Fruit fly (Drosophila melanogaster) whole organism, embryonic: Measurements from ENCODE around the gene ImpE3.
A peak's percentile ranks its signal among the peaks of the same experiment; 100 is the strongest.

Source experiments
- B-H1 ChIP-seq: fragments of 200-800 bp; sonication (Bioruptor generic); IDR thresholded peaks from 3 replicates; pipeline ENCODE4 v1.3.6; 2022; ENCODE audit warnings: missing biosample characterization, missing genetic modification characterization
- B-H2 ChIP-seq: fragments of 200-800 bp; sonication (Bioruptor generic); optimal IDR thresholded peaks from 2 replicates; lab custom pipeline; 2018; ENCODE audit warnings: missing biosample characterization, mild to moderate bottlenecking, missing genetic modification characterization
- C15 ChIP-seq: fragments of 200-800 bp; sonication (Bioruptor generic); IDR thresholded peaks from 3 replicates; pipeline ENCODE4 v1.3.6; 2022; ENCODE audit warnings: missing biosample characterization, missing genetic modification characterization
- CG11456 ChIP-seq: fragments of 200-800 bp; sonication (Bioruptor generic); IDR thresholded peaks from 3 replicates; pipeline ENCODE4 v1.3.6; 2022; ENCODE audit warnings: missing biosample characterization, missing genetic modification characterization
- CG12942 ChIP-seq: fragments of 200-800 bp; sonication (Bioruptor generic); optimal IDR thresholded peaks from 3 replicates; lab custom pipeline; 2016; ENCODE audit warnings: missing biosample characterization, missing genetic modification characterization
- CG14014 ChIP-seq: fragments of 200-800 bp; sonication (Bioruptor generic); IDR thresholded peaks from 2 replicates; pipeline ENCODE4 v1.3.6; 2022; ENCODE audit warnings: missing biosample characterization, missing genetic modification characterization
- CG15011 ChIP-seq: fragments of 200-800 bp; sonication (Bioruptor generic); optimal IDR thresholded peaks from 3 replicates; lab custom pipeline; 2018; ENCODE audit warnings: missing biosample characterization, mild to moderate bottlenecking, missing genetic modification characterization
- CG15696 ChIP-seq: fragments of 200-800 bp; sonication (Bioruptor generic); optimal IDR thresholded peaks from 2 replicates; lab custom pipeline; 2019; ENCODE audit warnings: missing biosample characterization, mild to moderate bottlenecking, missing genetic modification characterization, moderate library complexity
- CG18476 ChIP-seq: fragments of 200-800 bp; sonication (Bioruptor generic); optimal IDR thresholded peaks from 2 replicates; lab custom pipeline; 2016; ENCODE audit warnings: missing biosample characterization, mild to moderate bottlenecking, missing genetic modification characterization
- CG2129 ChIP-seq: fragments of 200-800 bp; sonication (Bioruptor generic); IDR thresholded peaks from 2 replicates; pipeline ENCODE4 v1.3.6; 2022; ENCODE audit warnings: missing biosample characterization, missing genetic modification characterization; ENCODE audit not compliant: partially characterized antibody
- CG2875 ChIP-seq: fragments of 200-800 bp; sonication (Bioruptor generic); optimal IDR thresholded peaks from 2 replicates; lab custom pipeline; 2017; ENCODE audit warnings: missing biosample characterization, mild to moderate bottlenecking, missing genetic modification characterization, missing genetic modification reagents
- CG3163 ChIP-seq: fragments of 200-800 bp; sonication (Bioruptor generic); optimal IDR thresholded peaks from 3 replicates; lab custom pipeline; 2016; ENCODE audit warnings: missing biosample characterization, missing genetic modification characterization
- CG32532 ChIP-seq: fragments of 200-800 bp; sonication (Bioruptor generic); IDR thresholded peaks from 2 replicates; pipeline ENCODE4 v1.3.6; 2022; ENCODE audit warnings: missing biosample characterization, missing genetic modification characterization
- CG34422 ChIP-seq: fragments of 200-800 bp; sonication (Bioruptor generic); IDR thresholded peaks from 3 replicates; pipeline ENCODE4 v1.3.6; 2022; ENCODE audit warnings: missing biosample characterization, missing genetic modification characterization
- CG4404 ChIP-seq: fragments of 200-800 bp; sonication (Bioruptor generic); IDR thresholded peaks from 2 replicates; pipeline ENCODE4 v1.3.6; 2022; ENCODE audit warnings: missing biosample characterization, missing genetic modification characterization
- CG4617 ChIP-seq: fragments of 200-800 bp; sonication (Bioruptor generic); optimal IDR thresholded peaks from 3 replicates; lab custom pipeline; 2016; ENCODE audit warnings: missing biosample characterization, missing genetic modification characterization, borderline replicate concordance
- CG5180 ChIP-seq: fragments of 200-800 bp; sonication (Bioruptor generic); optimal IDR thresholded peaks from 3 replicates; lab custom pipeline; 2017; ENCODE audit warnings: missing biosample characterization, missing genetic modification characterization, mild to moderate bottlenecking, moderate library complexity, missing genetic modification reagents
- CG5245 ChIP-seq: fragments of 200-800 bp; sonication (Bioruptor generic); optimal IDR thresholded peaks from 3 replicates; lab custom pipeline; 2016; ENCODE audit warnings: missing biosample characterization, missing genetic modification characterization
- CG7839 ChIP-seq: fragments of 200-800 bp; sonication (Bioruptor generic); optimal IDR thresholded peaks from 3 replicates; lab custom pipeline; 2018; ENCODE audit warnings: missing biosample characterization, mild to moderate bottlenecking, missing genetic modification characterization, moderate library complexity
- CG8089 ChIP-seq: fragments of 200-800 bp; sonication (Bioruptor generic); optimal IDR thresholded peaks from 3 replicates; lab custom pipeline; 2016; ENCODE audit warnings: missing biosample characterization, missing genetic modification characterization
- CG9437 ChIP-seq: fragments of 200-800 bp; sonication (Bioruptor generic); optimal IDR thresholded peaks from 2 replicates; lab custom pipeline; 2018; ENCODE audit warnings: missing biosample characterization, mild to moderate bottlenecking, missing genetic modification characterization
- CTCF ChIP-seq: fragments of 200-800 bp; sonication (Bioruptor generic); optimal IDR thresholded peaks from 2 replicates; lab custom pipeline; 2017; ENCODE audit warnings: missing biosample characterization, mild to moderate bottlenecking, missing genetic modification characterization, moderate library complexity
- CkIIα-i1 ChIP-seq: fragments of 200-800 bp; sonication (Bioruptor generic); IDR thresholded peaks from 2 replicates; pipeline ENCODE4 v1.3.6; 2022; ENCODE audit warnings: missing biosample characterization, missing genetic modification characterization
- CoRest ChIP-seq: fragments of 200-800 bp; sonication (Bioruptor generic); optimal IDR thresholded peaks from 3 replicates; lab custom pipeline; 2018; ENCODE audit warnings: missing biosample characterization, mild to moderate bottlenecking, missing genetic modification characterization, moderate library complexity
- Dbx ChIP-seq: fragments of 200-800 bp; sonication (Bioruptor generic); IDR thresholded peaks from 3 replicates; pipeline ENCODE4 v1.3.6; 2022; ENCODE audit warnings: missing biosample characterization, missing genetic modification characterization
- Doc3 ChIP-seq: fragments of 200-800 bp; sonication (Bioruptor generic); IDR thresholded peaks from 3 replicates; pipeline ENCODE4 v1.3.6; 2022; ENCODE audit warnings: missing biosample characterization, missing genetic modification characterization; ENCODE audit not compliant: partially characterized antibody
- E2f2 ChIP-seq: fragments of 200-800 bp; sonication (Bioruptor generic); IDR thresholded peaks from 2 replicates; pipeline ENCODE4 v1.3.6; 2022; ENCODE audit warnings: missing biosample characterization, missing genetic modification characterization
- Ets97D ChIP-seq: fragments of 200-800 bp; sonication (Bioruptor generic); optimal IDR thresholded peaks from 3 replicates; lab custom pipeline; 2016; ENCODE audit warnings: missing biosample characterization, missing genetic modification characterization
- Fer1 ChIP-seq: fragments of 200-800 bp; sonication (Bioruptor generic); optimal IDR thresholded peaks from 2 replicates; lab custom pipeline; 2017; ENCODE audit warnings: missing biosample characterization, mild to moderate bottlenecking, missing genetic modification characterization
- Hr3 ChIP-seq: fragments of 200-800 bp; sonication (Bioruptor generic); optimal IDR thresholded peaks from 3 replicates; lab custom pipeline; 2016; ENCODE audit warnings: missing biosample characterization, missing genetic modification characterization
- Mad ChIP-seq: fragments of 200-800 bp; sonication (Bioruptor generic); optimal IDR thresholded peaks from 2 replicates; lab custom pipeline; 2016; ENCODE audit warnings: missing biosample characterization, missing genetic modification characterization
- Mrtf ChIP-seq: fragments of 200-800 bp; sonication (Bioruptor generic); IDR thresholded peaks from 3 replicates; pipeline ENCODE4 v1.3.6; 2022; ENCODE audit warnings: missing biosample characterization, missing genetic modification characterization
- Nf-YA ChIP-seq: fragments of 200-800 bp; sonication (Bioruptor generic); IDR thresholded peaks from 2 replicates; pipeline ENCODE4 v1.3.6; 2022; ENCODE audit warnings: missing biosample characterization, missing genetic modification characterization
- PHDP ChIP-seq: fragments of 200-800 bp; sonication (Bioruptor generic); optimal IDR thresholded peaks from 3 replicates; lab custom pipeline; 2018; ENCODE audit warnings: missing biosample characterization, mild to moderate bottlenecking, missing genetic modification characterization, moderate library complexity
- Sry-β ChIP-seq: fragments of 200-800 bp; sonication (Bioruptor generic); optimal IDR thresholded peaks from 2 replicates; lab custom pipeline; 2018; ENCODE audit warnings: missing biosample characterization, mild to moderate bottlenecking, missing genetic modification characterization, moderate library complexity
- Tbp ChIP-seq: fragments of >200 bp; optimal IDR thresholded peaks from 2 replicates; lab custom pipeline; 2018; ENCODE audit warnings: missing biosample characterization, missing genetic modification characterization
- abd-A ChIP-seq: fragments of 200-800 bp; sonication (Bioruptor generic); optimal IDR thresholded peaks from 3 replicates; lab custom pipeline; 2019; ENCODE audit warnings: missing biosample characterization, mild to moderate bottlenecking, missing genetic modification characterization, moderate library complexity
- ap ChIP-seq: fragments of 200-800 bp; sonication (Bioruptor generic); IDR thresholded peaks from 2 replicates; pipeline ENCODE4 v1.3.6; 2022; ENCODE audit warnings: missing biosample characterization, missing genetic modification characterization
- corto ChIP-seq: fragments of 200-800 bp; sonication (Bioruptor generic); optimal IDR thresholded peaks from 2 replicates; lab custom pipeline; 2016; ENCODE audit warnings: missing biosample characterization, mild to moderate bottlenecking, missing genetic modification characterization, moderate library complexity
- dm ChIP-seq: fragments of 200-800 bp; sonication (Bioruptor generic); optimal IDR thresholded peaks from 3 replicates; lab custom pipeline; 2016; ENCODE audit warnings: missing biosample characterization, missing genetic modification characterization
- dysf ChIP-seq: fragments of 200-800 bp; sonication (Bioruptor generic); IDR thresholded peaks from 3 replicates; pipeline ENCODE4 v1.3.6; 2022; ENCODE audit warnings: missing biosample characterization, missing genetic modification characterization
- fd64A ChIP-seq: fragments of 200-800 bp; sonication (Bioruptor generic); optimal IDR thresholded peaks from 3 replicates; lab custom pipeline; 2018; ENCODE audit warnings: missing biosample characterization, mild to moderate bottlenecking, missing genetic modification characterization
- h ChIP-seq: fragments of >200 bp; optimal IDR thresholded peaks from 2 replicates; lab custom pipeline; 2017
- jing ChIP-seq: fragments of 200-800 bp; sonication (Bioruptor generic); optimal IDR thresholded peaks from 2 replicates; lab custom pipeline; 2018; ENCODE audit warnings: missing biosample characterization, mild to moderate bottlenecking, missing genetic modification characterization
- lola ChIP-seq, 3 experiments: fragments of >200 bp in 2 of 3; fragments of 200-800 bp in 1 of 3; sonication (Bioruptor generic) in 1 of 3; optimal IDR thresholded peaks; 2 replicates each; lab custom pipeline; 2017 to 2019; ENCODE audit warnings: missing biosample characterization in 3 of 3, missing genetic modification characterization in 3 of 3, mild to moderate bottlenecking in 1 of 3, moderate library complexity in 1 of 3
- luna ChIP-seq: fragments of 200-800 bp; sonication (Bioruptor generic); optimal IDR thresholded peaks from 2 replicates; lab custom pipeline; 2016; ENCODE audit warnings: missing biosample characterization, missing genetic modification characterization
- ranshi ChIP-seq: fragments of 200-800 bp; sonication (Bioruptor generic); IDR thresholded peaks from 2 replicates; pipeline ENCODE4 v1.3.6; 2022; ENCODE audit warnings: missing biosample characterization, missing genetic modification characterization
- stwl ChIP-seq: fragments of 200-800 bp; sonication (Bioruptor generic); optimal IDR thresholded peaks from 3 replicates; lab custom pipeline; 2018; ENCODE audit warnings: missing biosample characterization, mild to moderate bottlenecking, missing genetic modification characterization, moderate library complexity
- tgo ChIP-seq: fragments of 200-800 bp; sonication (Bioruptor generic); IDR thresholded peaks from 3 replicates; pipeline ENCODE4 v1.3.6; 2022; ENCODE audit warnings: missing biosample characterization, missing genetic modification characterization
- vnd ChIP-seq: fragments of 200-800 bp; sonication (Bioruptor generic); IDR thresholded peaks from 3 replicates; pipeline ENCODE4 v1.3.6; 2022; ENCODE audit warnings: missing biosample characterization, missing genetic modification characterization; ENCODE audit not compliant: partially characterized antibody
- zfh1 ChIP-seq: fragments of 200-800 bp; sonication (Bioruptor generic); IDR thresholded peaks from 3 replicates; pipeline ENCODE4 v1.3.6; 2022; ENCODE audit warnings: missing biosample characterization, missing genetic modification characterization

Gene ImpE3

dm6 chr3R:8027203-8027688 lies 2.1 kb downstream of the ImpE3 start:
- TF ChIP-seq CG12942 (GFP tag; lab: Kevin White, UChicago): peak; percentile 81
- TF ChIP-seq Mrtf (GFP tag; lab: Robert Waterston, UW): 0 out of 3 replicates have a peak, but pooled peaks have one; percentile 54
- no peak for TF ChIP-seq luna
- TF ChIP-seq PHDP: peak; percentile 95
- TF ChIP-seq CG5180: peak; percentile 40
- peak; percentile 91 for TF ChIP-seq Hr3 (GFP tag; lab: Kevin White, UChicago)
- TF ChIP-seq CkIIα-i1 (GFP tag; lab: Robert Waterston, UW): no peak
- TF ChIP-seq Tbp: no peak
- peak in 1 of 3 experiments; percentile 90 for TF ChIP-seq lola (GFP tag; optimal IDR thresholded peaks at IDR 0.05; lab: Kevin White, UChicago)
- peak; percentile 64 for TF ChIP-seq CG18476 (GFP tag; lab: Kevin White, UChicago)
- peak; percentile 67; the same call in 2 of the 3 replicates for TF ChIP-seq tgo (GFP tag; lab: Robert Waterston, UW)
- TF ChIP-seq zfh1 (GFP tag; lab: Robert Waterston, UW): 0 out of 3 replicates have a peak, but pooled peaks have one; percentile 50
- TF ChIP-seq CG2875 (GFP tag; lab: Kevin White, UChicago): peak; percentile 89
- TF ChIP-seq CG7839: peak; percentile 93
- TF ChIP-seq Nf-YA (GFP tag; lab: Robert Waterston, UW): no peak
- peak; percentile 29 for TF ChIP-seq corto (GFP tag; lab: Kevin White, UChicago)
- TF ChIP-seq CG14014 (GFP tag; lab: Robert Waterston, UW): peak; percentile 79
- no peak for TF ChIP-seq vnd
- peak; percentile 64; the same call in 1 of the 2 replicates for TF ChIP-seq E2f2 (GFP tag; lab: Robert Waterston, UW)
- no peak for TF ChIP-seq fd64A (GFP tag; lab: Kevin White, UChicago)
- TF ChIP-seq Ets97D (GFP tag; lab: Kevin White, UChicago): no peak
- TF ChIP-seq Dbx (GFP tag; lab: Robert Waterston, UW): 0 out of 3 replicates have a peak, but pooled peaks have one; percentile 14
- no peak for TF ChIP-seq C15
- TF ChIP-seq CG5245 (GFP tag; lab: Kevin White, UChicago): peak; percentile 52
- no peak for TF ChIP-seq abd-A (tag; lab: Kevin White, UChicago)
- peak; percentile 85 for TF ChIP-seq dysf (GFP tag; lab: Robert Waterston, UW)
- no peak for TF ChIP-seq Sry-β
- TF ChIP-seq Fer1 (GFP tag; lab: Kevin White, UChicago): peak; percentile 86
- TF ChIP-seq CG8089 (GFP tag; lab: Kevin White, UChicago): no peak
- no peak for TF ChIP-seq dm (GFP tag; lab: Kevin White, UChicago)
- TF ChIP-seq CG34422: 0 out of 3 replicates have a peak, but pooled peaks have one; percentile 7
- no peak for TF ChIP-seq stwl (tag; lab: Kevin White, UChicago)
- no peak for TF ChIP-seq CG2129 (GFP tag; lab: Robert Waterston, UW)
- TF ChIP-seq CG11456: 0 out of 3 replicates have a peak, but pooled peaks have one; percentile 67
- peak; percentile 69 for TF ChIP-seq ranshi (GFP tag; lab: Robert Waterston, UW)
- TF ChIP-seq CG9437: peak; percentile 94
- peak; percentile 36; the same call in 1 of the 2 replicates for TF ChIP-seq CG4404
- TF ChIP-seq h (lab: Kevin White, UChicago): no peak
- TF ChIP-seq ap (GFP tag; lab: Robert Waterston, UW): peak; percentile 56
- TF ChIP-seq CG32532 (GFP tag; lab: Robert Waterston, UW): peak; percentile 69
- TF ChIP-seq CG3163: peak; percentile 86
- peak; percentile 41; the same call in 2 of the 3 replicates for TF ChIP-seq B-H1 (GFP tag; lab: Robert Waterston, UW)
- no peak for TF ChIP-seq B-H2 (GFP tag; lab: Kevin White, UChicago)
- TF ChIP-seq CTCF (GFP tag; lab: Kevin White, UChicago): peak; percentile 23
- TF ChIP-seq CG4617 (GFP tag; lab: Kevin White, UChicago): peak; percentile 67
- TF ChIP-seq Mad: peak; percentile 34
- peak; percentile 16 for TF ChIP-seq CG15696 (tag; lab: Kevin White, UChicago)
- peak; percentile 5 for TF ChIP-seq jing
- TF ChIP-seq Doc3: no peak
- TF ChIP-seq CG15011 (GFP tag; lab: Kevin White, UChicago): no peak
- TF ChIP-seq CoRest (tag; lab: Kevin White, UChicago): peak; percentile 97
